Fruit fly (Drosophila melanogaster): ENCODE results near the gene fz.
A peak's percentile ranks its signal among the peaks of the same experiment; 100 is the strongest.

Gene fz

dm6 chr3L:14354285-14355092, 80.3 kb downstream of the fz start (continued):
- TF ChIP-seq salr (GFP tag; optimal IDR thresholded peaks at IDR 0.05) (peak in 1 of 2 experiments; percentile 29), CG16779 (tag; optimal IDR thresholded peaks at IDR 0.05) (no peak), Ets96B (tag; optimal IDR thresholded peaks at IDR 0.05) (peak; percentile 17), CG6854 (GFP tag; optimal IDR thresholded peaks at IDR 0.05) (no peak), cyc (GFP tag; optimal IDR thresholded peaks at IDR 0.05) (no peak), Blimp-1 (GFP tag; optimal IDR thresholded peaks at IDR 0.05) (no peak), Sox15 (GFP tag; optimal IDR thresholded peaks at IDR 0.05) (no peak), Sox102F (GFP tag; optimal IDR thresholded peaks at IDR 0.05) (no peak), CG10669 (GFP tag; optimal IDR thresholded peaks at IDR 0.05) (no peak), CG6276 (GFP tag; optimal IDR thresholded peaks at IDR 0.05) (peak; percentile 3), Eip75B (GFP tag; optimal IDR thresholded peaks at IDR 0.05) (no peak), CG4318 (GFP tag; optimal IDR thresholded peaks at IDR 0.05) (no peak), Gug (GFP tag; IDR thresholded peaks at IDR 0.05) (no peak), CG11762 (GFP tag; optimal IDR thresholded peaks at IDR 0.05; ENCODE audit: insufficient read depth) (no peak), CG32006 (GFP tag; optimal IDR thresholded peaks at IDR 0.05) (peak; percentile 55), CG10631 (GFP tag; optimal IDR thresholded peaks at IDR 0.05) (no peak), Hr38 (GFP tag; optimal IDR thresholded peaks at IDR 0.05) (no peak), ss (GFP tag; optimal IDR thresholded peaks at IDR 0.05) (no peak), CG6808 (GFP tag; optimal IDR thresholded peaks at IDR 0.05) (no peak), dsx (GFP tag; optimal IDR thresholded peaks at IDR 0.05; ENCODE audit: poor library complexity, severe bottlenecking) (no peak), esn (GFP tag; optimal IDR thresholded peaks at IDR 0.05) (no peak), Sox14 (GFP tag; optimal IDR thresholded peaks at IDR 0.05) (no peak), CG1621 (tag; optimal IDR thresholded peaks at IDR 0.05) (no peak)

- TF ChIP-seq Smox (GFP tag; optimal IDR thresholded peaks at IDR 0.05) (peak; percentile 0), OdsH (GFP tag; optimal IDR thresholded peaks at IDR 0.05) (peak; percentile 12), cyc (GFP tag; optimal IDR thresholded peaks at IDR 0.05) (no peak), eg (GFP tag; IDR thresholded peaks at IDR 0.05) (no peak), Blimp-1 (GFP tag; optimal IDR thresholded peaks at IDR 0.05) (no peak), achi (GFP tag; optimal IDR thresholded peaks at IDR 0.05) (no peak), CG15336 (GFP tag; IDR thresholded peaks at IDR 0.05) (0 out of 2 replicates have a peak, but pooled peaks have one; percentile 37), pdm3 (GFP tag; optimal IDR thresholded peaks at IDR 0.05) (peak; percentile 19), Eip75B (GFP tag; optimal IDR thresholded peaks at IDR 0.05) (peak; percentile 15), svp (GFP tag) (peak; percentile 66), dsx (GFP tag; optimal IDR thresholded peaks at IDR 0.05; ENCODE audit: poor library complexity, severe bottlenecking) (peak; percentile 24), Ets21C (GFP tag; optimal IDR thresholded peaks at IDR 0.05) (no peak), CG11762 (GFP tag; optimal IDR thresholded peaks at IDR 0.05; ENCODE audit: insufficient read depth) (no peak), lz (GFP tag; optimal IDR thresholded peaks at IDR 0.05) (no peak), Eip78C (GFP tag) (peak; percentile 65), Ets96B (tag; optimal IDR thresholded peaks at IDR 0.05) (peak; percentile 18), topi (GFP tag; optimal IDR thresholded peaks at IDR 0.05) (no peak), CG32006 (GFP tag; optimal IDR thresholded peaks at IDR 0.05) (peak; percentile 15), fd59A (GFP tag; optimal IDR thresholded peaks at IDR 0.05) (peak; percentile 1), acj6 (GFP tag; optimal IDR thresholded peaks at IDR 0.05) (no peak), vri (GFP tag; optimal IDR thresholded peaks at IDR 0.05) (no peak), CG9139 (GFP tag; optimal IDR thresholded peaks at IDR 0.05) (no peak), CG34406 (GFP tag; optimal IDR thresholded peaks at IDR 0.05) (peak; percentile 3), CG11902 (GFP tag; optimal IDR thresholded peaks at IDR 0.05) (no peak), CG8632 (GFP tag; optimal IDR thresholded peaks at IDR 0.05) (no peak), esn (GFP tag; optimal IDR thresholded peaks at IDR 0.05) (peak; percentile 24), Eip93F (GFP tag; optimal IDR thresholded peaks at IDR 0.05) (no peak), CG8119 (GFP tag; IDR thresholded peaks at IDR 0.05) (peak; percentile 28; the same call in 1 of the 3 replicates), CG1621 (tag; optimal IDR thresholded peaks at IDR 0.05) (no peak), CG6163 (GFP tag; IDR thresholded peaks at IDR 0.05) (peak; percentile 49; the same call in 1 of the 3 replicates), CG11294 (GFP tag; IDR thresholded peaks at IDR 0.05) (no peak), Sox102F (GFP tag; optimal IDR thresholded peaks at IDR 0.05) (peak; percentile 17), Met (GFP tag; optimal IDR thresholded peaks at IDR 0.05) (peak; percentile 14)
Observed at dm6 chr3L:14356507-14357291, 82.6 kb downstream of the fz start.

Data from whole organism, prepupa.